Fruit fly (Drosophila melanogaster) whole organism, embryonic: ENCODE results near the gene fmt.

ENCODE experiments used
- B-H1 ChIP-seq: fragments of 200-800 bp; sonication (Bioruptor generic); IDR thresholded peaks from 3 replicates; pipeline ENCODE4 v1.3.6; 2022; ENCODE audit warnings: missing biosample characterization, missing genetic modification characterization
- B-H2 ChIP-seq: fragments of 200-800 bp; sonication (Bioruptor generic); optimal IDR thresholded peaks from 2 replicates; lab custom pipeline; 2018; ENCODE audit warnings: missing biosample characterization, mild to moderate bottlenecking, missing genetic modification characterization
- CG10654 ChIP-seq: fragments of 200-800 bp; sonication (Bioruptor generic); optimal IDR thresholded peaks from 2 replicates; lab custom pipeline; 2016; ENCODE audit warnings: missing biosample characterization, missing genetic modification characterization
- CG12155 ChIP-seq: fragments of 200-800 bp; sonication (Bioruptor generic); optimal IDR thresholded peaks from 3 replicates; lab custom pipeline; 2016; ENCODE audit warnings: missing biosample characterization, missing genetic modification characterization
- CG12744 ChIP-seq: fragments of 200-800 bp; sonication (Bioruptor generic); optimal IDR thresholded peaks from 2 replicates; lab custom pipeline; 2016; ENCODE audit warnings: missing biosample characterization, missing genetic modification characterization
- CG12769 ChIP-seq: fragments of 200-800 bp; sonication (Bioruptor generic); optimal IDR thresholded peaks from 2 replicates; lab custom pipeline; 2019; ENCODE audit warnings: missing biosample characterization, mild to moderate bottlenecking, missing genetic modification characterization, moderate library complexity
- CG17328 ChIP-seq: fragments of 200-800 bp; sonication (Bioruptor generic); IDR thresholded peaks from 2 replicates; pipeline ENCODE4 v1.3.6; 2022; ENCODE audit warnings: missing biosample characterization, missing genetic modification characterization
- CG17361 ChIP-seq: fragments of 200-800 bp; sonication (Bioruptor generic); IDR thresholded peaks from 3 replicates; pipeline ENCODE4 v1.3.6; 2022; ENCODE audit warnings: missing biosample characterization, missing genetic modification characterization
- CG18262 ChIP-seq: fragments of 200-800 bp; optimal IDR thresholded peaks from 3 replicates; lab custom pipeline; 2019; ENCODE audit warnings: missing biosample characterization, mild to moderate bottlenecking, missing genetic modification characterization, moderate library complexity
- CG18476 ChIP-seq: fragments of 200-800 bp; sonication (Bioruptor generic); optimal IDR thresholded peaks from 2 replicates; lab custom pipeline; 2016; ENCODE audit warnings: missing biosample characterization, mild to moderate bottlenecking, missing genetic modification characterization
- CG2116 ChIP-seq: fragments of 200-800 bp; sonication (Bioruptor generic); optimal IDR thresholded peaks from 3 replicates; lab custom pipeline; 2018; ENCODE audit warnings: missing biosample characterization, mild to moderate bottlenecking, missing genetic modification characterization
- CG2875 ChIP-seq: fragments of 200-800 bp; sonication (Bioruptor generic); optimal IDR thresholded peaks from 2 replicates; lab custom pipeline; 2017; ENCODE audit warnings: missing biosample characterization, mild to moderate bottlenecking, missing genetic modification characterization, missing genetic modification reagents
- CG3065 ChIP-seq: fragments of 200-800 bp; sonication (Bioruptor generic); optimal IDR thresholded peaks from 2 replicates; lab custom pipeline; 2016; ENCODE audit warnings: missing biosample characterization, missing genetic modification characterization
- CG34422 ChIP-seq: fragments of 200-800 bp; sonication (Bioruptor generic); IDR thresholded peaks from 3 replicates; pipeline ENCODE4 v1.3.6; 2022; ENCODE audit warnings: missing biosample characterization, missing genetic modification characterization
- CG6272 ChIP-seq: fragments of 200-800 bp; sonication (Bioruptor generic); IDR thresholded peaks from 2 replicates; pipeline ENCODE4 v1.3.6; 2022; ENCODE audit warnings: missing biosample characterization, missing genetic modification characterization
- CG6765 ChIP-seq: fragments of 200-800 bp; sonication (Bioruptor generic); optimal IDR thresholded peaks from 3 replicates; lab custom pipeline; 2017; ENCODE audit warnings: missing biosample characterization, mild to moderate bottlenecking, missing genetic modification characterization
- CG8765 ChIP-seq: fragments of 200-800 bp; sonication (Bioruptor generic); IDR thresholded peaks from 2 replicates; pipeline ENCODE4 v1.3.6; 2022; ENCODE audit warnings: missing biosample characterization, missing genetic modification characterization
- CG9727 ChIP-seq: fragments of 200-800 bp; sonication (Bioruptor generic); optimal IDR thresholded peaks from 3 replicates; lab custom pipeline; 2017; ENCODE audit warnings: missing biosample characterization, mild to moderate bottlenecking, missing genetic modification characterization
- CG9932 ChIP-seq: fragments of 200-800 bp; sonication (Bioruptor generic); IDR thresholded peaks from 2 replicates; pipeline ENCODE4 v1.3.6; 2022; ENCODE audit warnings: missing biosample characterization, missing genetic modification characterization
- CHES-1-like ChIP-seq: fragments of 200-800 bp; sonication (Bioruptor generic); optimal IDR thresholded peaks from 2 replicates; lab custom pipeline; 2016; ENCODE audit warnings: missing biosample characterization, missing genetic modification characterization
- Dfd ChIP-seq, 2 experiments: fragments of >200 bp; optimal IDR thresholded peaks; 2 replicates each; lab custom pipeline; 2017; ENCODE audit warnings: missing biosample characterization in 2 of 2, missing genetic modification characterization in 2 of 2
- Fer2 ChIP-seq: fragments of 200-800 bp; sonication (Bioruptor generic); optimal IDR thresholded peaks from 2 replicates; lab custom pipeline; 2018; ENCODE audit warnings: missing biosample characterization, mild to moderate bottlenecking, missing genetic modification characterization, moderate library complexity
- GATAe ChIP-seq: fragments of 200-800 bp; sonication (Bioruptor generic); conservative IDR thresholded peaks from 2 replicates; pipeline ENCODE4 v1.3.6; 2022; ENCODE audit warnings: missing biosample characterization, missing genetic modification characterization
- Hey ChIP-seq: fragments of 200-800 bp; sonication (Bioruptor generic); optimal IDR thresholded peaks from 3 replicates; lab custom pipeline; 2018; ENCODE audit warnings: missing biosample characterization, mild to moderate bottlenecking, missing genetic modification characterization
- Hr78 ChIP-seq, 2 experiments: fragments of 200-800 bp in 1 of 2; fragments of >200 bp in 1 of 2; sonication (Bioruptor generic) in 1 of 2; optimal IDR thresholded peaks; 2 replicates each; lab custom pipeline; 2017 to 2019; ENCODE audit warnings: missing biosample characterization in 2 of 2, missing genetic modification characterization in 2 of 2, mild to moderate bottlenecking in 1 of 2, moderate library complexity in 1 of 2
- Kr ChIP-seq: fragments of 200-800 bp; sonication (Bioruptor generic); optimal IDR thresholded peaks from 2 replicates; lab custom pipeline; 2017; ENCODE audit warnings: missing biosample characterization, mild to moderate bottlenecking, missing genetic modification characterization
- MBD-R2 ChIP-seq: fragments of 200-800 bp; sonication (Bioruptor generic); IDR thresholded peaks from 2 replicates; pipeline ENCODE4 v1.3.6; 2022; ENCODE audit warnings: missing biosample characterization, missing genetic modification characterization
- Side ChIP-seq: fragments of 200-800 bp; sonication (Bioruptor generic); optimal IDR thresholded peaks from 2 replicates; lab custom pipeline; 2016; ENCODE audit warnings: missing biosample characterization, missing genetic modification characterization
- Six4 ChIP-seq: fragments of 200-800 bp; sonication (Bioruptor generic); optimal IDR thresholded peaks from 2 replicates; lab custom pipeline; 2016; ENCODE audit warnings: missing biosample characterization, missing genetic modification characterization
- Sry-β ChIP-seq: fragments of 200-800 bp; sonication (Bioruptor generic); optimal IDR thresholded peaks from 2 replicates; lab custom pipeline; 2018; ENCODE audit warnings: missing biosample characterization, mild to moderate bottlenecking, missing genetic modification characterization, moderate library complexity
- ac ChIP-seq: fragments of 200-800 bp; sonication (Bioruptor generic); optimal IDR thresholded peaks from 3 replicates; lab custom pipeline; 2017; ENCODE audit warnings: missing biosample characterization, mild to moderate bottlenecking, missing genetic modification characterization
- az2 ChIP-seq: fragments of 200-800 bp; sonication (Bioruptor generic); optimal IDR thresholded peaks from 3 replicates; lab custom pipeline; 2016; ENCODE audit warnings: missing biosample characterization, missing genetic modification characterization
- bigmax ChIP-seq: fragments of 200-800 bp; sonication (Bioruptor generic); optimal IDR thresholded peaks from 2 replicates; lab custom pipeline; 2018; ENCODE audit warnings: missing biosample characterization, mild to moderate bottlenecking, missing genetic modification characterization
- chm ChIP-seq: fragments of 200-800 bp; sonication (Bioruptor generic); IDR thresholded peaks from 2 replicates; pipeline ENCODE4 v1.3.6; 2022; ENCODE audit warnings: missing biosample characterization, missing genetic modification characterization
- dmrt99B ChIP-seq: fragments of 200-800 bp; sonication (Bioruptor generic); optimal IDR thresholded peaks from 2 replicates; lab custom pipeline; 2018; ENCODE audit warnings: missing biosample characterization, mild to moderate bottlenecking, missing genetic modification characterization, moderate library complexity
- dpn ChIP-seq, 2 experiments: fragments of 200-800 bp; sonication (Bioruptor generic); optimal IDR thresholded peaks; 3 replicates each; lab custom pipeline; 2016; ENCODE audit warnings: missing biosample characterization in 2 of 2, missing genetic modification characterization in 2 of 2
- fd96Cb ChIP-seq: fragments of 200-800 bp; sonication (Bioruptor generic); optimal IDR thresholded peaks from 2 replicates; lab custom pipeline; 2018; ENCODE audit warnings: missing biosample characterization, mild to moderate bottlenecking, missing genetic modification characterization, moderate library complexity
- gsb-n ChIP-seq: fragments of 200-800 bp; sonication (Bioruptor generic); optimal IDR thresholded peaks from 3 replicates; lab custom pipeline; 2018; ENCODE audit warnings: missing biosample characterization, mild to moderate bottlenecking, missing genetic modification characterization
- hb ChIP-seq: fragments of 200-800 bp; sonication (Bioruptor generic); IDR thresholded peaks from 3 replicates; pipeline ENCODE4 v1.3.6; 2022; ENCODE audit warnings: missing biosample characterization, missing genetic modification characterization; ENCODE audit not compliant: partially characterized antibody
- kni ChIP-seq: fragments of 200-800 bp; sonication (Bioruptor generic); optimal IDR thresholded peaks from 3 replicates; lab custom pipeline; 2017; ENCODE audit warnings: mild to moderate bottlenecking, missing biosample characterization, missing genetic modification reagents, missing genetic modification characterization
- lab ChIP-seq: fragments of 200-800 bp; sonication (Bioruptor generic); optimal IDR thresholded peaks from 3 replicates; lab custom pipeline; 2017; ENCODE audit warnings: missing biosample characterization, missing genetic modification characterization, mild to moderate bottlenecking, moderate library complexity, missing genetic modification reagents
- pb ChIP-seq: fragments of 200-800 bp; sonication (Bioruptor generic); optimal IDR thresholded peaks from 3 replicates; lab custom pipeline; 2016; ENCODE audit warnings: missing biosample characterization, missing genetic modification characterization
- peb ChIP-seq: fragments of 200-800 bp; sonication (Bioruptor generic); IDR thresholded peaks from 2 replicates; pipeline ENCODE4 v1.3.6; 2022; ENCODE audit warnings: missing biosample characterization, missing genetic modification characterization
- psq ChIP-seq: fragments of 200-800 bp; sonication (Bioruptor generic); optimal IDR thresholded peaks from 2 replicates; lab custom pipeline; 2017; ENCODE audit warnings: missing biosample characterization, missing genetic modification characterization
- ranshi ChIP-seq: fragments of 200-800 bp; sonication (Bioruptor generic); IDR thresholded peaks from 2 replicates; pipeline ENCODE4 v1.3.6; 2022; ENCODE audit warnings: missing biosample characterization, missing genetic modification characterization
- ro ChIP-seq: fragments of 200-800 bp; sonication (Bioruptor generic); IDR thresholded peaks from 2 replicates; pipeline ENCODE4 v1.3.6; 2022; ENCODE audit warnings: missing biosample characterization, missing genetic modification characterization
- schlank ChIP-seq: fragments of 200-800 bp; sonication (Bioruptor generic); optimal IDR thresholded peaks from 2 replicates; lab custom pipeline; 2018; ENCODE audit warnings: missing biosample characterization, mild to moderate bottlenecking, missing genetic modification characterization
- sna ChIP-seq: fragments of 200-800 bp; sonication (Bioruptor generic); IDR thresholded peaks from 2 replicates; pipeline ENCODE4 v1.3.6; 2022; ENCODE audit warnings: missing biosample characterization, missing genetic modification characterization; ENCODE audit not compliant: partially characterized antibody
- sqz ChIP-seq: fragments of 200-800 bp; sonication (Bioruptor generic); optimal IDR thresholded peaks from 3 replicates; lab custom pipeline; 2018; ENCODE audit warnings: missing biosample characterization, mild to moderate bottlenecking, missing genetic modification characterization
- stwl ChIP-seq: fragments of 200-800 bp; sonication (Bioruptor generic); optimal IDR thresholded peaks from 3 replicates; lab custom pipeline; 2018; ENCODE audit warnings: missing biosample characterization, mild to moderate bottlenecking, missing genetic modification characterization, moderate library complexity
- vnd ChIP-seq: fragments of 200-800 bp; sonication (Bioruptor generic); IDR thresholded peaks from 3 replicates; pipeline ENCODE4 v1.3.6; 2022; ENCODE audit warnings: missing biosample characterization, missing genetic modification characterization; ENCODE audit not compliant: partially characterized antibody

The fmt gene

DNA sequence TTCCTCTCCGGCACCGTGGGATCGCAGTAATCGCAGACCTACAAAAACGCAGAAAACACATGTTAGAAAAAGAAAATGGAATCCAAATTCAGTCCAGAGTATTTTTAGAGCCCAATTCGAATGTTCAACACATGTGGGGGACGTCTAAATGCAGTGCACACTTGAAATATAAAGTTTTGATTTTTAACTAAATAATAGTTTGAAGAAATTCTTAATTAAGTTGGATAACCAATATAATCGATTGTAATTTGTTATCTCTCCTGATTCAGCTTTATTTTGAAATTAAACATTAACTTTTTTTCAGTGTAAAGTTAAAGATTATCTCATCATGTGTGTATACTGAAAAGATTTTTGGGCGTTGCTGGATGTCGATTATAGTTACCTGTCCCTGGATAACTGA lies 43.5 kb upstream of the fmt start (continued):
- no peak for TF ChIP-seq ro (GFP tag; lab: Robert Waterston, UW)
- TF ChIP-seq Hey (tag; lab: Kevin White, UChicago), result no peak
- TF ChIP-seq vnd (GFP tag; lab: Robert Waterston, UW), result no peak
- peak; percentile 43 for TF ChIP-seq lab
- no peak for TF ChIP-seq stwl
- peak; percentile 76 for TF ChIP-seq CG9727 (GFP tag; lab: Kevin White, UChicago)
- TF ChIP-seq Fer2 (tag; lab: Kevin White, UChicago), result no peak
- TF ChIP-seq CHES-1-like (GFP tag; lab: Kevin White, UChicago), result no peak
- peak; percentile 38 to 54 for TF ChIP-seq dpn (GFP tag; optimal IDR thresholded peaks at IDR 0.05; lab: Kevin White, UChicago)
- 0 out of 2 replicates have a peak, but pooled peaks have one; percentile 4 for TF ChIP-seq CG9932 (GFP tag; lab: Robert Waterston, UW)
- TF ChIP-seq Dfd (GFP tag; optimal IDR thresholded peaks at IDR 0.05; lab: Kevin White, UChicago), result no peak
- peak; percentile 44 for TF ChIP-seq CG10654 (GFP tag; lab: Kevin White, UChicago)
- TF ChIP-seq CG12744, result no peak
- TF ChIP-seq CG3065 (GFP tag; lab: Kevin White, UChicago), result no peak
- TF ChIP-seq CG17328 (GFP tag; lab: Robert Waterston, UW), result peak; percentile 89
- TF ChIP-seq ac (GFP tag; lab: Kevin White, UChicago), result no peak
- no peak for TF ChIP-seq sqz (GFP tag; lab: Kevin White, UChicago)
- TF ChIP-seq CG18262 (tag; lab: Kevin White, UChicago), result peak; percentile 90
- peak; percentile 50; the same call in 1 of the 2 replicates for TF ChIP-seq ranshi (GFP tag; lab: Robert Waterston, UW)
- no peak for TF ChIP-seq Kr
- no peak for TF ChIP-seq schlank
- TF ChIP-seq Six4, result peak; percentile 52
- TF ChIP-seq peb (GFP tag; lab: Robert Waterston, UW), result peak; percentile 70
- no peak for TF ChIP-seq CG12769 (tag; lab: Kevin White, UChicago)
- peak; percentile 76 for TF ChIP-seq az2 (GFP tag; lab: Kevin White, UChicago)
- no peak for TF ChIP-seq CG6272 (GFP tag; lab: Robert Waterston, UW)
- no peak for TF ChIP-seq B-H2 (GFP tag; lab: Kevin White, UChicago)
- peak; percentile 58 for TF ChIP-seq CG34422 (GFP tag; lab: Robert Waterston, UW)
- no peak for TF ChIP-seq kni (GFP tag; lab: Kevin White, UChicago)
- no peak for TF ChIP-seq Sry-β
- TF ChIP-seq CG2116 (GFP tag; lab: Kevin White, UChicago), result peak; percentile 22
- no peak for TF ChIP-seq B-H1 (GFP tag; lab: Robert Waterston, UW)
- peak; percentile 82 for TF ChIP-seq CG17361 (GFP tag; lab: Robert Waterston, UW)
- TF ChIP-seq MBD-R2 (GFP tag; lab: Robert Waterston, UW), result no peak
- peak; percentile 80 for TF ChIP-seq fd96Cb (tag; lab: Kevin White, UChicago)
- TF ChIP-seq hb, result no peak
- TF ChIP-seq dmrt99B (tag; lab: Kevin White, UChicago), result peak; percentile 77
- TF ChIP-seq bigmax (GFP tag; lab: Kevin White, UChicago), result no peak
- TF ChIP-seq Hr78 (GFP tag; optimal IDR thresholded peaks at IDR 0.05; lab: Kevin White, UChicago), result no peak
- TF ChIP-seq psq, result no peak
- TF ChIP-seq GATAe (GFP tag; lab: Robert Waterston, UW), result no peak
- TF ChIP-seq CG8765 (GFP tag; lab: Robert Waterston, UW), result 0 out of 2 replicates have a peak, but pooled peaks have one; percentile 19
- TF ChIP-seq gsb-n (tag; lab: Kevin White, UChicago), result peak; percentile 84
- peak; percentile 50 for TF ChIP-seq CG2875
- peak; percentile 13 for TF ChIP-seq CG18476 (GFP tag; lab: Kevin White, UChicago)
- no peak for TF ChIP-seq CG6765 (GFP tag; lab: Kevin White, UChicago)
- TF ChIP-seq Side, result peak; percentile 11
- TF ChIP-seq sna, result no peak
- no peak for TF ChIP-seq pb
- peak; percentile 12 for TF ChIP-seq CG12155 (GFP tag; lab: Kevin White, UChicago)
- peak; percentile 60 for TF ChIP-seq chm (GFP tag; lab: Robert Waterston, UW)
